Fruit fly (Drosophila melanogaster) whole organism, pupa: ENCODE data around the gene Elo68alpha.

Experiments
- CG10348 ChIP-seq: fragments of 200-800 bp; sonication (Bioruptor generic); IDR thresholded peaks from 2 replicates; pipeline ENCODE4 v1.3.6; 2022; ENCODE audit warnings: missing biosample characterization, missing genetic modification characterization
- CG12605 ChIP-seq: fragments of 200-800 bp; sonication (Bioruptor generic); IDR thresholded peaks from 2 replicates; pipeline ENCODE4 v1.3.6; 2022; ENCODE audit warnings: missing biosample characterization, missing genetic modification characterization
- CG13204 ChIP-seq: fragments of 200-800 bp; sonication (Bioruptor generic); optimal IDR thresholded peaks from 2 replicates; lab custom pipeline; 2018; ENCODE audit warnings: missing biosample characterization, mild to moderate bottlenecking, missing genetic modification characterization, moderate library complexity
- CG14655 ChIP-seq: fragments of 200-800 bp; sonication (Bioruptor generic); optimal IDR thresholded peaks from 3 replicates; lab custom pipeline; 2017; ENCODE audit warnings: mild to moderate bottlenecking, missing biosample characterization, missing genetic modification reagents, missing genetic modification characterization
- CG15710 ChIP-seq: fragments of 200-800 bp; sonication (Bioruptor generic); optimal IDR thresholded peaks from 2 replicates; lab custom pipeline; 2018; ENCODE audit warnings: missing biosample characterization, mild to moderate bottlenecking, missing genetic modification characterization, moderate library complexity
- CG17806 ChIP-seq: fragments of 200-800 bp; sonication (Bioruptor generic); optimal IDR thresholded peaks from 2 replicates; lab custom pipeline; 2018; ENCODE audit warnings: missing biosample characterization, mild to moderate bottlenecking, missing genetic modification characterization, moderate library complexity
- CG32121 ChIP-seq: fragments of 200-800 bp; sonication (Bioruptor generic); IDR thresholded peaks from 2 replicates; pipeline ENCODE4 v1.3.6; 2022; ENCODE audit warnings: missing biosample characterization, missing genetic modification characterization
- CG34367 ChIP-seq: fragments of 200-800 bp; sonication (Bioruptor generic); optimal IDR thresholded peaks from 2 replicates; lab custom pipeline; 2018; ENCODE audit warnings: missing biosample characterization, mild to moderate bottlenecking, missing genetic modification characterization
- CG4496 ChIP-seq: fragments of 200-800 bp; sonication (Bioruptor generic); IDR thresholded peaks from 3 replicates; pipeline ENCODE4 v1.3.6; 2022; ENCODE audit warnings: missing biosample characterization, missing genetic modification characterization
- CG8159 ChIP-seq: fragments of 200-800 bp; sonication (Bioruptor generic); optimal IDR thresholded peaks from 3 replicates; lab custom pipeline; 2018; ENCODE audit warnings: missing biosample characterization, mild to moderate bottlenecking, missing genetic modification characterization, moderate library complexity
- CG8301 ChIP-seq: fragments of 200-800 bp; sonication (Bioruptor generic); optimal IDR thresholded peaks from 2 replicates; lab custom pipeline; 2018; ENCODE audit warnings: missing biosample characterization, mild to moderate bottlenecking, missing genetic modification characterization
- CG9948 ChIP-seq: fragments of 200-800 bp; sonication (Bioruptor generic); optimal IDR thresholded peaks from 2 replicates; lab custom pipeline; 2018; ENCODE audit warnings: missing biosample characterization, mild to moderate bottlenecking, missing genetic modification characterization, moderate library complexity
- D1 ChIP-seq: fragments of 200-800 bp; sonication (Bioruptor generic); optimal IDR thresholded peaks from 2 replicates; lab custom pipeline; 2018; ENCODE audit warnings: missing biosample characterization, mild to moderate bottlenecking, missing genetic modification characterization, moderate library complexity
- EcR ChIP-seq: fragments of 200-800 bp; sonication (Bioruptor generic); optimal IDR thresholded peaks from 3 replicates; lab custom pipeline; 2019; ENCODE audit warnings: missing biosample characterization, missing genetic modification characterization, mild to moderate bottlenecking, moderate library complexity, missing genetic modification reagents
- Ets98B ChIP-seq: fragments of 200-800 bp; sonication (Bioruptor generic); IDR thresholded peaks from 2 replicates; pipeline ENCODE4 v1.3.6; 2022; ENCODE audit warnings: missing biosample characterization, missing genetic modification characterization
- Pif1A ChIP-seq: fragments of 200-800 bp; sonication (Bioruptor generic); optimal IDR thresholded peaks from 3 replicates; lab custom pipeline; 2016; ENCODE audit warnings: missing biosample characterization, missing genetic modification characterization
- Pif1B ChIP-seq: fragments of 200-800 bp; sonication (Bioruptor generic); optimal IDR thresholded peaks from 3 replicates; lab custom pipeline; 2016; ENCODE audit warnings: missing biosample characterization, missing genetic modification characterization
- Snoo ChIP-seq: fragments of 200-800 bp; sonication (Bioruptor generic); optimal IDR thresholded peaks from 3 replicates; lab custom pipeline; 2017; ENCODE audit warnings: missing biosample characterization, mild to moderate bottlenecking, missing genetic modification characterization, inconsistent platforms
- fd96Ca ChIP-seq: fragments of 200-800 bp; sonication (Bioruptor generic); IDR thresholded peaks from 3 replicates; pipeline ENCODE4 v1.3.6; 2022; ENCODE audit warnings: missing biosample characterization, missing genetic modification characterization
- gl ChIP-seq: fragments of 200-800 bp; sonication (Bioruptor generic); optimal IDR thresholded peaks from 2 replicates; lab custom pipeline; 2018; ENCODE audit warnings: missing biosample characterization, mild to moderate bottlenecking, missing genetic modification characterization
- rn ChIP-seq: fragments of 200-800 bp; sonication (Bioruptor generic); IDR thresholded peaks from 2 replicates; pipeline ENCODE4 v1.3.6; 2022; ENCODE audit warnings: missing biosample characterization, missing genetic modification characterization

Elo68alpha gene

DNA sequence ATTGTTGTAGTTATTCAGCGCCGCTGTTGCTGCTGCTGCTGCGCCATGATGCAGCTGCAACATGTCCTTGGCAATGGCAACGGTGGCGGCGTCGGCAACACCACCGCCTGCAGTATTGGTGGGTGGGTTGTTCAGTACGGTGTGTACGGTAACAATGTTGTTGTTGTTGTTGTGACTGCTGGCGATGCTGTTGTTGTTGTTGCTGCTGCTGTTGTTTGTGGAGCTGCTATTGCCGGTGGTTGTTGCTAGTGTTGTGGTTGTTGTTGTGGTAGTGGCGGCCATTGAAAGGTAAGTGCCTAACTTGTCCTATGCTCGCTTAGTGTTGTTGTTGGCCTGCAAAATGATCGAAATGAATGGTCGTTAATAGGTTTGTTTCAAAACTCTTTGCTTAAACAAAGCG is 14.9 kb upstream of the Elo68alpha start:
- TF ChIP-seq rn (no peak), EcR (GFP tag; lab: Kevin White, UChicago) (no peak), D1 (tag; lab: Kevin White, UChicago) (no peak), Ets98B (no peak), Pif1B (GFP tag; lab: Kevin White, UChicago) (no peak), CG13204 (no peak), CG9948 (tag; lab: Kevin White, UChicago) (no peak), Snoo (tag; lab: Kevin White, UChicago) (no peak), CG32121 (no peak), CG34367 (tag; lab: Kevin White, UChicago) (no peak)
- TF ChIP-seq, all 21 proteins: peak for 0

DNA sequence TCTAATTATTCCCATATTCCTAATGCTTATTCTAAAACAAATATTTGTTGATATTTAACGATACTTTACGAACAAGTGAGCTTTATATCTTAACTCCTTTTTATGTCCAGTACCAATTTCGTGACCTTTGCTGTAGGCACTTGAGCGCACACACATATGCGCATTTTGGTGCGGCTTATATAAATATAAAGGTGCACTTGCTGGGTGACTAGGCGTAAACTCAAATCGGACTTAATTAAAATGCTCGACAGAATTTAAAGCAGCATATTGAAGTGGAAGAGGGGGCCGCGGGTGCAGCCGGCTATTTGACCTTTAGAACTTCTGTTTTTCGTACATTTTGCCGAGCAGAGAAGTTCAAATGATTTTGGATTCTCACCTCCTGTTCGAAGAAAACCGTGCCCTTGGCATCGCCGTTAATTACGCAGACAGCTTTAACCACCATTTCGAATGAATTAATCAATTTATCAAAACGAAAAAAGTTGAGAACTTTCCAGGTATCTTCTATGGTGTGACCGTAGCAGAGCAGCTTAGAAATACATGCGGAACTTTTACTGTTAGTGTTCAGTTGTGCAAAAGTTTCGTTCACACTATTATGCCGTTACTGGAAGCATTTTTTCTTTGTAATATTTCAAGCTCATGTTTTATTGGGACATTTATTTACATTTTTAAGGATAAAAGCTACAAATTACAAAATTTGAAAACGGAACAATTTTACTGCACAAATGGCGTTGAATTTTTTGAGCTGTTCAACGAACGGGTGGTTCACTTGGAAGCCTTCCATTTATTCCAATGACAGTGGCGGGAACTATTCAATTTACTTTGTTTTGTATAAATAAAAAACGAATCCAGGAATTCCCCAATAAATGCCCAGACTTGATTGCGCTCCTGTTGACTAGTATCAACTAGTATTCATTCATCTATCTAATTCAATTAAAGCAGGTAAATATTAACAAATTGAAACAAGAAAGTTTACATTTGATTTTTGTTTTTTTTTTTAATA is 10.7 kb upstream of the Elo68alpha start, which contains the start of gene Sod1:
Gene Sod1 (minus strand): TSS at position 543 of the 1,000 bp plus-strand sequence.
- TF ChIP-seq CG8159 (tag; lab: Kevin White, UChicago): peak; percentile 41
- peak; percentile 63 for TF ChIP-seq CG12605 (GFP tag; lab: Robert Waterston, UW)
- no peak for TF ChIP-seq D1 (tag; lab: Kevin White, UChicago)
- TF ChIP-seq Pif1B (GFP tag; lab: Kevin White, UChicago): peak; percentile 51
- no peak for TF ChIP-seq CG13204
- peak; percentile 53 for TF ChIP-seq CG34367 (tag; lab: Kevin White, UChicago)
- peak; percentile 46 for TF ChIP-seq CG8301 (tag; lab: Kevin White, UChicago)
- peak; percentile 74 for TF ChIP-seq Pif1A (GFP tag; lab: Kevin White, UChicago)
- peak; percentile 78 for TF ChIP-seq EcR (GFP tag; lab: Kevin White, UChicago)
- no peak for TF ChIP-seq CG10348 (GFP tag; lab: Robert Waterston, UW)
- peak; percentile 62; the same call in 1 of the 3 replicates for TF ChIP-seq CG4496 (GFP tag; lab: Robert Waterston, UW)
- TF ChIP-seq Ets98B: peak; percentile 58; the same call in 1 of the 2 replicates
- peak; percentile 65 for TF ChIP-seq Snoo (tag; lab: Kevin White, UChicago)
- peak; percentile 76 for TF ChIP-seq gl (tag; lab: Kevin White, UChicago)
- TF ChIP-seq CG15710 (tag; lab: Kevin White, UChicago): peak; percentile 41
- TF ChIP-seq rn: no peak
- TF ChIP-seq CG17806 (tag; lab: Kevin White, UChicago): no peak
- no peak for TF ChIP-seq CG32121
- TF ChIP-seq CG14655 (GFP tag; lab: Kevin White, UChicago): no peak
- no peak for TF ChIP-seq fd96Ca
- TF ChIP-seq CG9948 (tag; lab: Kevin White, UChicago): no peak

DNA sequence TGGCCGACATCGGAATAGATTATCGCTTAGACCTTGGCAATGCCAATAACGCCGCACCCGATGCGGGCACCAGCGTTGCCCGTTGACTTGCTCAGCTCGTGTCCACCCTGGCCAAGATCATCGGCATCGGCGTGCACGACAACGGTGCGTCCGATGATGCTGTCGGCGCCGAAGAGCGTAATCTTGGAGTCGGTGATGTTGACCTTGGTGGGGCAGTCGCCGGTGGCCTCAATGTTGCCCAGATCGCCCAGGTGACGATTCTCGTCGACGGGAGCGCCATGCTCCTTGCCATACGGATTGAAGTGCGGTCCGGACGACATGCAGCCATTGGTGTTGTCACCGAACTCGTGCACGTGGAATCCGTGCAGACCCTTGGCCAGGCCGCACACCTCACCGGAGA is 9.6 kb upstream of the Elo68alpha start:
- TF ChIP-seq CG14655 (GFP tag; lab: Kevin White, UChicago) (no peak), CG4496 (GFP tag; lab: Robert Waterston, UW) (no peak), CG15710 (tag; lab: Kevin White, UChicago) (no peak), rn (peak; percentile 46; the same call in 1 of the 2 replicates)

DNA sequence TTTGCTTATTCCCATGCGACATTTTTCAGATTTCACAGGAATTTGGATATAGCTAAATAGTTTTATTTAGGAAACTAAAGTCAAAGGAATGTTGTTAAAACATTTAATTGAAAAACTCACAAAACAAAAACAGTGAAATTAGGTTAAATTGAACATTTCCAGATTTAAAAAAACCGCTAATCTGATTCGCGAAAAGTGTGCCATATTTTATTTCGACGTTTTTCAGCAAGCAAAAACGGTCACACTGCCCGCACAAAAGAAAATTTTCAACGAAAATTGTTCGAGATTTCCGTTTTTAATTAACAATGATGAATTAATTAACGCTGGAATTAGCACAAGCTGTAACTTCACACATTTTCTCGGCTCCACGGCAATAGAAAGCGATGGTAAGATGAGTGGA is 6.6 kb upstream of the Elo68alpha start, which contains the start of the genes CG34012 and emei:
Gene CG34012 (minus strand): TSS at position 52 of the 400 bp plus-strand sequence.
Gene emei (plus strand): TSS at position 237 of the 400 bp plus-strand sequence.
- TF ChIP-seq CG14655 (GFP tag; lab: Kevin White, UChicago) (no peak), CG15710 (tag; lab: Kevin White, UChicago) (no peak), CG32121 (no peak), EcR (GFP tag; lab: Kevin White, UChicago) (no peak), Snoo (tag; lab: Kevin White, UChicago) (no peak), D1 (tag; lab: Kevin White, UChicago) (no peak), CG8159 (tag; lab: Kevin White, UChicago) (no peak)

DNA sequence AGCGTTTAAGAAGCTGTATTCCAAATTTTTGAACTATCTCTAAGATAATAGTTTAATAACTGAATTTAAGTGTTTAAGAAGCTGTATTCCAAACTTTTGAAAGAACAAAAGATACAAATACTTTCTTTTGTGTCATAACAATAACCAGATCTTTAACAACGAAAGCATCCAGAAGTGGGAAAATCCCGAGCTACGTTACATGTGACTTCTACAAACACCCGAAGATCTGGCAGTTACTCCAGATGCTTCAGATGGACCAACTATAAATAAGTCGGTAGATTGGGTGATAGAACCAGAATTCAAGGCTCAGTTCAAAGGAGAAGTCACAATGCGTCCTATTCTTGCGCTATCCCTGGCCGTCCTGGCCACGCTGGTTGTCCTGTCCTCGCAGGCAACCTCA is 5.1 kb upstream of the Elo68alpha start, which contains the start of gene CG12522:
Gene CG12522 (plus strand): TSS at position 301 of the 400 bp plus-strand sequence.
- no peak for TF ChIP-seq CG9948 (tag; lab: Kevin White, UChicago)
- no peak for TF ChIP-seq CG14655 (GFP tag; lab: Kevin White, UChicago)
- no peak for TF ChIP-seq EcR (GFP tag; lab: Kevin White, UChicago)
- TF ChIP-seq CG32121: no peak
- no peak for TF ChIP-seq CG8159 (tag; lab: Kevin White, UChicago)
- no peak for TF ChIP-seq gl (tag; lab: Kevin White, UChicago)
- TF ChIP-seq Ets98B: no peak
- TF ChIP-seq CG17806 (tag; lab: Kevin White, UChicago): no peak
- TF ChIP-seq CG4496 (GFP tag; lab: Robert Waterston, UW): no peak
- TF ChIP-seq CG34367 (tag; lab: Kevin White, UChicago): no peak
- TF ChIP-seq rn: no peak
- no peak for TF ChIP-seq fd96Ca
- TF ChIP-seq Pif1B (GFP tag; lab: Kevin White, UChicago): no peak
- TF ChIP-seq CG15710 (tag; lab: Kevin White, UChicago): no peak

DNA sequence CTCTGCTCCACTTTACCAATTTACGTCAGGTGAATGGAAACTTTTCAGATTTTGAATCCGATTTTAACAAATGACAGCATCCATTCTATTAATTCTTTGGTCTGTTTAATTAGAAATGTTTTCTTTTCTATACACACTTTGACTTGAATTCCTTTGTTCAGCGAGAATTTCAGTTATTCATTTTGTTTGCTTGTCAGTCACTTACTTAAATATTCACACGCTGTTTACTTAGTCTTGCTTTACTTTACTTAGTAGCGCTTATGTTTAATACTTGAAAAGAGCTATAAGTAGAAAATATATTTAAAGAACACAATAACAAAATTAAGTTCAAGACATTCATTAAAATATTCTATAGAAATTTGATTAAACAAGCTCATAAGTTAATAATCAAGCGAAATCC is 4.6 kb upstream of the Elo68alpha start, which contains the start of gene CG32073:
Gene CG32073 (minus strand): TSS at position 151 of the 400 bp plus-strand sequence.
- TF ChIP-seq CG34367 (tag; lab: Kevin White, UChicago) (no peak), CG4496 (GFP tag; lab: Robert Waterston, UW) (no peak), Pif1B (GFP tag; lab: Kevin White, UChicago) (no peak), CG13204 (no peak), CG10348 (GFP tag; lab: Robert Waterston, UW) (no peak), CG15710 (tag; lab: Kevin White, UChicago) (no peak), CG9948 (tag; lab: Kevin White, UChicago) (no peak), Ets98B (no peak), CG12605 (GFP tag; lab: Robert Waterston, UW) (no peak), CG8301 (tag; lab: Kevin White, UChicago) (no peak), D1 (tag; lab: Kevin White, UChicago) (no peak), CG14655 (GFP tag; lab: Kevin White, UChicago) (no peak)
